Worm (Caenorhabditis elegans): ENCODE measurements around the gene snr-3.

DNA sequence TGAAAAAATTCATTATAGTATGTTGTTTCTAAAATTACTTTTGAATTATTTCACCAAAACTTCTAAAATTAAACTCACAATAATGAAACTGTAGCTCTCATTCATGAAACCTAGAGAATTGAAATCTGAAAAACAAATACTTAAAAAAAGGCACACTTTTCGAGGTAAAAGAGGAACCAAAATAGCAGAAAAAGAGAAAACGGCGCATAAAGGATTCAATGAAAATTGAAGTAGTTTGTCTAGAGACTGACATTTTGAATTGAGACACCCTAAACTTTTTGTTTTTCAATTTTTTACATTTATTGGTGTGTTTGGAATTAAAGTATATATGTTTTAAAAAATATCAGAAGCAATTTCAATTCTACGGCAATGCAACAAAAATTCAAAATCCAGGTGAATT is 18.6 kb downstream of the snr-3 start, which contains the start of gene dgk-5:
- TF ChIP-seq T07F8.4 (tag; optimal IDR thresholded peaks at IDR 0.05) (no peak), attf-5 (GFP tag; optimal IDR thresholded peaks at IDR 0.05) (no peak), nhr-120 (GFP tag; IDR thresholded peaks at IDR 0.05) (no peak), zfh-2 (GFP tag; conservative IDR thresholded peaks at IDR 0.05) (no peak), ama-1 (optimal IDR thresholded peaks at IDR 0.05) (no peak), ama-1 (GFP tag; optimal IDR thresholded peaks at IDR 0.05) (no peak), him-1 (tag; optimal IDR thresholded peaks at IDR 0.05) (no peak), snpc-4 (GFP tag; optimal IDR thresholded peaks at IDR 0.05) (no peak), snpc-4 (tag; optimal IDR thresholded peaks at IDR 0.05) (no peak), ztf-6 (GFP tag; IDR thresholded peaks at IDR 0.05) (no peak), sea-2 (GFP tag; IDR thresholded peaks at IDR 0.05) (no peak), sdz-38 (tag; optimal IDR thresholded peaks at IDR 0.05) (no peak), unc-62 (GFP tag; optimal IDR thresholded peaks at IDR 0.05) (no peak), efl-1 (GFP tag; optimal IDR thresholded peaks at IDR 0.05) (no peak)
